Worm (Caenorhabditis elegans) whole organism, young adult: ENCODE measurements around the gene chil-25.

ENCODE experiments used
- C06A6.2 ChIP-seq: fragments of 200-800 bp; sonication (Bioruptor generic); conservative IDR thresholded peaks from 2 replicates; pipeline ENCODE4 v1.3.6; 2022; ENCODE audit warnings: missing genetic modification characterization, missing compliant biosample characterization
- F52B5.7 ChIP-seq: sonication (generic microtip); optimal IDR thresholded peaks from 2 replicates; lab custom pipeline; 2016; ENCODE audit warnings: mild to moderate bottlenecking, missing genetic modification characterization, missing compliant biosample characterization
- F57A8.1 ChIP-seq: fragments of 200-800 bp; sonication (Bioruptor generic); optimal IDR thresholded peaks from 2 replicates; lab custom pipeline; 2018; ENCODE audit warnings: mild to moderate bottlenecking, missing genetic modification characterization, moderate library complexity, missing compliant biosample characterization
- F57C9.4 ChIP-seq: sonication (generic microtip); optimal IDR thresholded peaks from 2 replicates; lab custom pipeline; 2017; ENCODE audit warnings: mild to moderate bottlenecking, missing genetic modification characterization, missing compliant biosample characterization
- K11D2.4 ChIP-seq: fragments of 200-800 bp; sonication (Bioruptor generic); IDR thresholded peaks from 2 replicates; pipeline ENCODE4 v1.3.6; 2022; ENCODE audit warnings: missing genetic modification reagents, missing genetic modification characterization, missing compliant biosample characterization
- Y56A3A.18 ChIP-seq: fragments of 200-800 bp; sonication (Bioruptor generic); IDR thresholded peaks from 2 replicates; pipeline ENCODE4 v1.3.6; 2022; ENCODE audit warnings: missing genetic modification reagents, missing genetic modification characterization, missing compliant biosample characterization
- Y67H2A.10 ChIP-seq: fragments of 200-800 bp; sonication (Bioruptor generic); conservative IDR thresholded peaks from 2 replicates; pipeline ENCODE4 v1.3.6; 2022; ENCODE audit warnings: missing genetic modification reagents, missing genetic modification characterization, missing compliant biosample characterization
- Y95B8A.8 ChIP-seq: fragments of 200-800 bp; sonication (Bioruptor generic); IDR thresholded peaks from 2 replicates; pipeline ENCODE4 v1.3.6; 2022; ENCODE audit warnings: missing genetic modification reagents, missing genetic modification characterization, missing compliant biosample characterization
- ama-1 ChIP-seq, 3 experiments: fragments of 150-350 bp in 1 of 3; sonication (generic microtip) in 2 of 3; optimal IDR thresholded peaks; 2 replicates each; lab custom pipeline; 2014 to 2018; ENCODE audit warnings: missing biosample characterization in 2 of 3, missing genetic modification characterization in 2 of 3, missing genetic modification reagents in 2 of 3
- atf-7 ChIP-seq: sonication (generic microtip); optimal IDR thresholded peaks from 2 replicates; lab custom pipeline; 2017; ENCODE audit warnings: mild to moderate bottlenecking, missing genetic modification characterization, missing compliant biosample characterization
- athp-1 ChIP-seq: sonication (generic microtip); optimal IDR thresholded peaks from 2 replicates; lab custom pipeline; 2017; ENCODE audit warnings: mild to moderate bottlenecking, missing genetic modification characterization, missing compliant biosample characterization
- attf-3 ChIP-seq: fragments of 200-800 bp; sonication (Bioruptor generic); conservative IDR thresholded peaks from 2 replicates; pipeline ENCODE4 v1.3.6; 2022; ENCODE audit warnings: missing genetic modification reagents, missing genetic modification characterization, missing compliant biosample characterization
- attf-5 ChIP-seq: fragments of 200-800 bp; sonication (Bioruptor generic); optimal IDR thresholded peaks from 2 replicates; lab custom pipeline; 2018; ENCODE audit warnings: mild to moderate bottlenecking, missing genetic modification characterization, missing compliant biosample characterization
- cebp-1 ChIP-seq, 2 experiments: fragments of 200-800 bp in 1 of 2; sonication (Bioruptor generic) in 1 of 2; sonication (generic microtip) in 1 of 2; IDR thresholded peaks in 1 of 2; optimal IDR thresholded peaks in 1 of 2; 2 replicates each; pipeline versions ENCODE4 v1.3.6 to Lab custom; 2017 to 2022; ENCODE audit warnings: missing compliant biosample characterization in 2 of 2, missing genetic modification characterization in 2 of 2, mild to moderate bottlenecking in 1 of 2, missing genetic modification reagents in 1 of 2, moderate library complexity in 1 of 2
- ceh-40 ChIP-seq: fragments of 200-800 bp; sonication (Bioruptor generic); IDR thresholded peaks from 2 replicates; pipeline ENCODE4 v1.3.6; 2022; ENCODE audit warnings: missing genetic modification characterization, missing compliant biosample characterization
- dox-1 ChIP-seq: fragments of 200-800 bp; sonication (Bioruptor generic); IDR thresholded peaks from 2 replicates; pipeline ENCODE4 v1.3.6; 2022; ENCODE audit warnings: missing genetic modification reagents, missing genetic modification characterization, missing compliant biosample characterization
- egl-44 ChIP-seq: fragments of 200-800 bp; sonication (Bioruptor generic); IDR thresholded peaks from 2 replicates; pipeline ENCODE4 v1.3.6; 2022; ENCODE audit warnings: missing genetic modification reagents, missing genetic modification characterization, missing compliant biosample characterization
- hsf-1 ChIP-seq: fragments of 200-800 bp; sonication (Bioruptor generic); IDR thresholded peaks from 2 replicates; pipeline ENCODE4 v1.3.6; 2022; ENCODE audit warnings: missing genetic modification reagents, missing genetic modification characterization, missing compliant biosample characterization
- let-526 ChIP-seq: fragments of 200-800 bp; sonication (Bioruptor generic); IDR thresholded peaks from 2 replicates; pipeline ENCODE4 v1.3.6; 2022; ENCODE audit warnings: missing genetic modification reagents, missing genetic modification characterization, missing compliant biosample characterization
- let-607 ChIP-seq, 2 experiments: fragments of 200-800 bp in 1 of 2; sonication (Bioruptor generic) in 1 of 2; sonication (generic microtip) in 1 of 2; optimal IDR thresholded peaks; 2 replicates each; lab custom pipeline; 2016 to 2018; ENCODE audit warnings: mild to moderate bottlenecking in 2 of 2, missing compliant biosample characterization in 2 of 2, missing genetic modification characterization in 2 of 2, moderate library complexity in 2 of 2, missing genotype in 1 of 2
- lin-40 ChIP-seq: sonication (generic microtip); optimal IDR thresholded peaks from 2 replicates; lab custom pipeline; 2016; ENCODE audit warnings: missing genetic modification characterization, mild to moderate bottlenecking, missing compliant biosample characterization, missing genotype, missing genetic modification reagents
- madf-3 ChIP-seq: fragments of 200-800 bp; sonication (Bioruptor generic); IDR thresholded peaks from 2 replicates; pipeline ENCODE4 v1.3.6; 2022; ENCODE audit warnings: missing genetic modification reagents, missing genetic modification characterization, missing compliant biosample characterization
- madf-6 ChIP-seq: fragments of 200-800 bp; sonication (Bioruptor generic); IDR thresholded peaks from 2 replicates; pipeline ENCODE4 v1.3.6; 2022; ENCODE audit warnings: missing genetic modification reagents, missing genetic modification characterization, missing compliant biosample characterization
- madf-8 ChIP-seq: fragments of 200-800 bp; sonication (Bioruptor generic); conservative IDR thresholded peaks from 2 replicates; pipeline ENCODE4 v1.3.6; 2022; ENCODE audit warnings: missing genetic modification reagents, missing genetic modification characterization, missing compliant biosample characterization
- nfya-2 ChIP-seq: fragments of 200-800 bp; sonication (Bioruptor generic); IDR thresholded peaks from 2 replicates; pipeline ENCODE4 v1.3.6; 2022; ENCODE audit warnings: missing genetic modification reagents, missing genetic modification characterization, missing compliant biosample characterization
- nfyb-1 ChIP-seq: fragments of 200-800 bp; sonication (Bioruptor generic); IDR thresholded peaks from 2 replicates; pipeline ENCODE4 v1.3.6; 2022; ENCODE audit warnings: missing genetic modification reagents, missing genetic modification characterization, missing compliant biosample characterization
- nhr-80 ChIP-seq: sonication (generic microtip); optimal IDR thresholded peaks from 2 replicates; lab custom pipeline; 2016; ENCODE audit warnings: missing genetic modification characterization, missing compliant biosample characterization
- pha-4 ChIP-seq: fragments of 150-350 bp; sonication (generic microtip); optimal IDR thresholded peaks from 2 replicates; lab custom pipeline; 2014; ENCODE audit warnings: missing biosample characterization, missing genetic modification reagents, missing genetic modification characterization
- sea-2 ChIP-seq: fragments of 200-800 bp; sonication (Bioruptor generic); IDR thresholded peaks from 2 replicates; pipeline ENCODE4 v1.3.6; 2022; ENCODE audit warnings: missing genetic modification characterization, missing compliant biosample characterization
- snpc-1.1 ChIP-seq: sonication (generic microtip); optimal IDR thresholded peaks from 2 replicates; lab custom pipeline; 2017; ENCODE audit warnings: missing genetic modification characterization, mild to moderate bottlenecking, missing compliant biosample characterization, antibody characterized with exemption, moderate library complexity, missing genotype, missing genetic modification reagents; ENCODE audit not compliant: insufficient read depth
- snpc-4 ChIP-seq, 5 experiments: fragments of 150-350 bp in 1 of 5; sonication (generic microtip) in 4 of 5; optimal IDR thresholded peaks; 2 replicates each; lab custom pipeline; 2014 to 2018; ENCODE audit warnings: missing genetic modification characterization in 5 of 5, missing biosample characterization in 3 of 5, antibody characterized with exemption in 2 of 5, mild to moderate bottlenecking in 2 of 5, missing compliant biosample characterization in 2 of 5, missing genotype in 2 of 5, moderate library complexity in 2 of 5, missing genetic modification reagents in 1 of 5
- tbp1 ChIP-seq: fragments of 200-800 bp; sonication (Bioruptor generic); optimal IDR thresholded peaks from 2 replicates; lab custom pipeline; 2018; ENCODE audit warnings: mild to moderate bottlenecking, missing genetic modification characterization, missing compliant biosample characterization
- tlf-1 ChIP-seq: fragments of 200-800 bp; sonication (Bioruptor generic); optimal IDR thresholded peaks from 2 replicates; lab custom pipeline; 2018; ENCODE audit warnings: mild to moderate bottlenecking, missing genetic modification characterization, missing compliant biosample characterization
- unc-62 ChIP-seq: fragments of 150-350 bp; optimal IDR thresholded peaks from 2 replicates; lab custom pipeline; 2014; ENCODE audit warnings: missing biosample characterization, missing genetic modification reagents, missing genetic modification characterization
- ztf-22 ChIP-seq: fragments of 200-800 bp; sonication (Bioruptor generic); optimal IDR thresholded peaks from 2 replicates; lab custom pipeline; 2018; ENCODE audit warnings: mild to moderate bottlenecking, missing genetic modification characterization, moderate library complexity, missing compliant biosample characterization
- ztf-3 ChIP-seq: fragments of 200-800 bp; sonication (Bioruptor generic); optimal IDR thresholded peaks from 2 replicates; lab custom pipeline; 2018; ENCODE audit warnings: mild to moderate bottlenecking, missing genetic modification characterization, missing compliant biosample characterization

The chil-25 gene

DNA sequence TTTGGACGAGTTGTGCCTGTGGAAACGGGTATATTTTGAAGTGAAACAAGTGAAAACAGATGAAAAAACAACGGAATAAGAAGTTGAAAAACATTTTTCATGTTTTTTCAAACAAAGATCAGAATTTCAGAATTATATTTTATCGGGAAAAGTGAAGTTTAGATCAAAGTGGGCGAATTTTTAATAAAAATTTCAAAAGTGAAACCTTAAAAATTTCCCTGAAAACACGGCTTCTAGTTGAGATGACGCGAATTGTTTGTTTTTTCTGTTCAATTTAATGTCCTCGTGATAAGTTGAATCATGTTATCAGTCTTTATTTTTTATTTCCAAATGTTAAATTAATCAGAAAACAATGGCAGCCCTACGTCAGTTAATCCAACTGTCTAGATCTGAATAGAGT, 32.9 kb upstream of the chil-25 start, which contains the start of gene gcy-3:
gcy-3 (minus strand) TSS at position 101 of the 400 bp plus-strand sequence.
- TF ChIP-seq Y95B8A.8 (GFP tag; lab: Robert Waterston, UW) (no peak), athp-1 (tag; lab: Kevin White, UChicago) (no peak), sea-2 (GFP tag; lab: Robert Waterston, UW) (no peak), nfya-2 (no peak), Y56A3A.18 (GFP tag; lab: Robert Waterston, UW) (no peak), let-526 (GFP tag; lab: Robert Waterston, UW) (no peak), K11D2.4 (GFP tag; lab: Robert Waterston, UW) (no peak), F52B5.7 (no peak), lin-40 (tag; lab: Kevin White, UChicago) (no peak)

DNA sequence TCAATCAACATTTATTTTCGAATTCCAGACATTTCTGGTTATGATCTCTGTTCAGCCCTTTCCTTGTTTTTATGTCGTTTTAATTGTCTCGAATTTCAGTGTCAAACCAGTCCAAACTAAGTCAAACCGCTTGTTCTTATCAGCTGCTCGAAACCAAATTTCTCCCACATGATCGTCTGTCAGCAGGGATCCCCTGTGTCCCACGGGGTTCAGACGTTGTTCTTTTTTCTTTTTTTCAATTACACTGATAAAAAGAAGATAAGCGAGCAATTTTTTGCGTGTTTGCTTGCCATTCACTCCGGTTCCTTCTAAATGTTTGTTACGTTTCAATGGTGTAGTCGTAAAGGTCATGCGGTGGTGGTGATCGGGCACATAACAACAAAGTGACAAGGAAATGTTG, 27.7 kb upstream of the chil-25 start:
- peak; percentile 90 for TF ChIP-seq nhr-80 (tag; lab: Kevin White, UChicago)
- no peak for TF ChIP-seq pha-4 (tag; lab: Kevin White, UChicago)
- TF ChIP-seq snpc-1.1 (tag; lab: Kevin White, UChicago) = no peak
- no peak for TF ChIP-seq madf-8 (GFP tag; lab: Robert Waterston, UW)
- no peak; the same call in 1 of the 2 replicates for TF ChIP-seq cebp-1 (GFP tag; IDR thresholded peaks at IDR 0.05; lab: Robert Waterston, UW)
- no peak for TF ChIP-seq cebp-1 (tag; optimal IDR thresholded peaks at IDR 0.05; lab: Kevin White, UChicago)
- TF ChIP-seq nfyb-1 (GFP tag; lab: Robert Waterston, UW) = 0 out of 2 replicates have a peak, but pooled peaks have one; percentile 7
- TF ChIP-seq ama-1 (optimal IDR thresholded peaks at IDR 0.05; lab: Kevin White, UChicago) = no peak
- TF ChIP-seq ama-1 (GFP tag; optimal IDR thresholded peaks at IDR 0.05; lab: Kevin White, UChicago) = no peak
- TF ChIP-seq atf-7 = peak; percentile 18
- no peak for TF ChIP-seq Y67H2A.10 (GFP tag; lab: Robert Waterston, UW)
- no peak for TF ChIP-seq ztf-3 (GFP tag; lab: Kevin White, UChicago)
- 0 out of 2 replicates have a peak, but pooled peaks have one; percentile 20 for TF ChIP-seq dox-1 (GFP tag; lab: Robert Waterston, UW)
- no peak for TF ChIP-seq snpc-4 (GFP tag; optimal IDR thresholded peaks at IDR 0.05; lab: Kevin White, UChicago)
- no peak for TF ChIP-seq snpc-4 (tag; optimal IDR thresholded peaks at IDR 0.05; lab: Kevin White, UChicago)
- TF ChIP-seq ztf-22 (GFP tag; lab: Kevin White, UChicago) = peak; percentile 69
- TF ChIP-seq F57A8.1 (GFP tag; lab: Kevin White, UChicago) = no peak
- no peak for TF ChIP-seq ceh-40 (GFP tag; lab: Robert Waterston, UW)
- TF ChIP-seq unc-62 = peak; percentile 46
- TF ChIP-seq tbp1 (GFP tag; lab: Kevin White, UChicago) = peak; percentile 27
- TF ChIP-seq tlf-1 (GFP tag; lab: Kevin White, UChicago) = peak; percentile 71
- 0 out of 2 replicates have a peak, but pooled peaks have one; percentile 49 for TF ChIP-seq C06A6.2 (GFP tag; lab: Robert Waterston, UW)
- no peak for TF ChIP-seq F52B5.7
- peak; percentile 40 for TF ChIP-seq attf-5 (GFP tag; lab: Kevin White, UChicago)
- TF ChIP-seq madf-3 (GFP tag; lab: Robert Waterston, UW) = no peak
- TF ChIP-seq let-607 (tag; optimal IDR thresholded peaks at IDR 0.05; lab: Kevin White, UChicago) = peak in 1 of 2 experiments; percentile 32
- TF ChIP-seq F57C9.4 (tag; lab: Kevin White, UChicago) = no peak
- no peak for TF ChIP-seq attf-3
- TF ChIP-seq egl-44 (GFP tag; lab: Robert Waterston, UW) = peak; percentile 57; the same call in 1 of the 2 replicates
- no peak for TF ChIP-seq madf-6 (GFP tag; lab: Robert Waterston, UW)
- TF ChIP-seq Y56A3A.18 (GFP tag; lab: Robert Waterston, UW) = no peak
- 0 out of 2 replicates have a peak, but pooled peaks have one; percentile 18 for TF ChIP-seq hsf-1
